Worm (Caenorhabditis elegans): ENCODE measurements around the gene ced-3.

DNA sequence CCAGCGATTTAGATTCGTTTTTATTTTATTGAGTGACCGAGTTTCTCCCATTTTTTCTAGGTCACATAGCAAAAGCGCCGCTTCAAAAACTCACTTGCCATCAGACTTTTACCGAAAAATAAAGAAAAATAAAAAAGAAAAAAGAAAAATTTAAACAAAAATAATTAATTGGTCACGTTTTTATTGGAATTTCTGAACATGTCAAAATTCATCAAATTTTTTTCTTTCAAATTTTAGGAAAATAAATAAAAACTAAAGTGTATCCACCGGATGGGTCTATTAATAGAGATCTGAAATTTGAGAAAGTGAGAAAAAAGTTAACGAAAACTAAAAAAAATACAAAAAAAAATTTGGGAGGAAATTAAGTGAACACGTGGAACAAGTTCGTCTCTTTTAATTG, 5.6 kb upstream of the ced-3 start, which contains the start of gene C48D1.9:
- TF ChIP-seq lin-13 (GFP tag; optimal IDR thresholded peaks at IDR 0.05) (no peak), snpc-1.2 (GFP tag; IDR thresholded peaks at IDR 0.05) (no peak)
